Fruit fly (Drosophila melanogaster) whole organism, embryonic: ENCODE measurements around the gene CG16984.

Experiments used
- Adf1 ChIP-seq: fragments of 200-800 bp; sonication (Bioruptor generic); IDR thresholded peaks from 2 replicates; pipeline ENCODE4 v1.3.6; 2022; ENCODE audit warnings: missing biosample characterization, missing genetic modification characterization
- C15 ChIP-seq: fragments of 200-800 bp; sonication (Bioruptor generic); IDR thresholded peaks from 3 replicates; pipeline ENCODE4 v1.3.6; 2022; ENCODE audit warnings: missing biosample characterization, missing genetic modification characterization
- CG10147 ChIP-seq: fragments of 200-800 bp; sonication (Bioruptor generic); optimal IDR thresholded peaks from 2 replicates; lab custom pipeline; 2019; ENCODE audit warnings: missing biosample characterization, mild to moderate bottlenecking, missing genetic modification characterization, moderate library complexity
- CG10267 ChIP-seq: fragments of 200-800 bp; sonication (Bioruptor generic); optimal IDR thresholded peaks from 2 replicates; lab custom pipeline; 2018; ENCODE audit warnings: missing biosample characterization, mild to moderate bottlenecking, missing genetic modification characterization, moderate library complexity
- CG10366 ChIP-seq: fragments of 200-800 bp; sonication (Bioruptor generic); IDR thresholded peaks from 2 replicates; pipeline ENCODE4 v1.3.6; 2022; ENCODE audit warnings: missing biosample characterization, missing genetic modification characterization
- CG11398 ChIP-seq: fragments of 200-800 bp; sonication (Bioruptor generic); optimal IDR thresholded peaks from 2 replicates; lab custom pipeline; 2016; ENCODE audit warnings: missing biosample characterization, missing genetic modification characterization
- CG13123 ChIP-seq: fragments of 200-800 bp; sonication (Bioruptor generic); optimal IDR thresholded peaks from 2 replicates; lab custom pipeline; 2016; ENCODE audit warnings: missing biosample characterization, missing genetic modification characterization
- CG15601 ChIP-seq: fragments of 200-800 bp; sonication (Bioruptor generic); optimal IDR thresholded peaks from 3 replicates; lab custom pipeline; 2019; ENCODE audit warnings: missing biosample characterization, mild to moderate bottlenecking, missing genetic modification characterization, moderate library complexity
- CG1603 ChIP-seq: fragments of 200-800 bp; sonication (Bioruptor generic); optimal IDR thresholded peaks from 2 replicates; lab custom pipeline; 2019; ENCODE audit warnings: missing biosample characterization, mild to moderate bottlenecking, missing genetic modification characterization, moderate library complexity
- CG16863 ChIP-seq: fragments of 200-800 bp; sonication (Bioruptor generic); optimal IDR thresholded peaks from 3 replicates; lab custom pipeline; 2016; ENCODE audit warnings: missing biosample characterization, missing genetic modification characterization
- CG1832 ChIP-seq: fragments of 200-800 bp; sonication (Bioruptor generic); optimal IDR thresholded peaks from 2 replicates; lab custom pipeline; 2017; ENCODE audit warnings: missing biosample characterization, mild to moderate bottlenecking, missing genetic modification characterization, inconsistent platforms
- CG2116 ChIP-seq: fragments of 200-800 bp; sonication (Bioruptor generic); optimal IDR thresholded peaks from 3 replicates; lab custom pipeline; 2018; ENCODE audit warnings: missing biosample characterization, mild to moderate bottlenecking, missing genetic modification characterization
- CG2129 ChIP-seq: fragments of 200-800 bp; sonication (Bioruptor generic); IDR thresholded peaks from 2 replicates; pipeline ENCODE4 v1.3.6; 2022; ENCODE audit warnings: missing biosample characterization, missing genetic modification characterization; ENCODE audit not compliant: partially characterized antibody
- CG30403 ChIP-seq: fragments of 200-800 bp; sonication (Bioruptor generic); optimal IDR thresholded peaks from 3 replicates; lab custom pipeline; 2016; ENCODE audit warnings: missing biosample characterization, missing genetic modification characterization
- CG3281 ChIP-seq: fragments of 200-800 bp; sonication (Bioruptor generic); optimal IDR thresholded peaks from 3 replicates; lab custom pipeline; 2017; ENCODE audit warnings: missing biosample characterization, mild to moderate bottlenecking, missing genetic modification characterization
- CG3726 ChIP-seq: fragments of 200-800 bp; sonication (Bioruptor generic); IDR thresholded peaks from 3 replicates; pipeline ENCODE4, ENCODE4 v1.3.6; 2022; ENCODE audit warnings: missing biosample characterization, missing genetic modification characterization
- CG3847 ChIP-seq: fragments of 200-800 bp; sonication (Bioruptor generic); IDR thresholded peaks from 2 replicates; pipeline ENCODE4 v1.3.6; 2022; ENCODE audit warnings: missing biosample characterization, missing genetic modification characterization
- CG43689 ChIP-seq: fragments of 200-800 bp; sonication (Bioruptor generic); IDR thresholded peaks from 2 replicates; pipeline ENCODE4 v1.3.6; 2022; ENCODE audit warnings: missing biosample characterization, missing genetic modification characterization
- CG4424 ChIP-seq: fragments of 200-800 bp; sonication (Bioruptor generic); optimal IDR thresholded peaks from 3 replicates; lab custom pipeline; 2016; ENCODE audit warnings: missing biosample characterization, missing genetic modification characterization
- CG5245 ChIP-seq: fragments of 200-800 bp; sonication (Bioruptor generic); optimal IDR thresholded peaks from 3 replicates; lab custom pipeline; 2016; ENCODE audit warnings: missing biosample characterization, missing genetic modification characterization
- CG7271 ChIP-seq: fragments of 200-800 bp; sonication (Bioruptor generic); optimal IDR thresholded peaks from 2 replicates; lab custom pipeline; 2018; ENCODE audit warnings: missing biosample characterization, mild to moderate bottlenecking, missing genetic modification characterization, moderate library complexity
- CG7556 ChIP-seq: fragments of 200-800 bp; sonication (Bioruptor generic); optimal IDR thresholded peaks from 2 replicates; lab custom pipeline; 2017; ENCODE audit warnings: missing biosample characterization, mild to moderate bottlenecking, missing genetic modification characterization
- CG8944 ChIP-seq: fragments of 200-800 bp; sonication (Bioruptor generic); optimal IDR thresholded peaks from 3 replicates; lab custom pipeline; 2016; ENCODE audit warnings: missing biosample characterization, missing genetic modification characterization
- Dbx ChIP-seq: fragments of 200-800 bp; sonication (Bioruptor generic); IDR thresholded peaks from 3 replicates; pipeline ENCODE4 v1.3.6; 2022; ENCODE audit warnings: missing biosample characterization, missing genetic modification characterization
- H2.0 ChIP-seq: fragments of 200-800 bp; sonication (Bioruptor generic); IDR thresholded peaks from 2 replicates; pipeline ENCODE4 v1.3.6; 2022; ENCODE audit warnings: missing biosample characterization, missing genetic modification characterization
- HLH4C ChIP-seq: fragments of 200-800 bp; sonication (Bioruptor generic); IDR thresholded peaks from 3 replicates; pipeline ENCODE4 v1.3.6; 2022; ENCODE audit warnings: missing biosample characterization, missing genetic modification characterization; ENCODE audit not compliant: partially characterized antibody
- NFAT ChIP-seq: fragments of 200-800 bp; sonication (Bioruptor generic); IDR thresholded peaks from 2 replicates; pipeline ENCODE4 v1.3.6; 2022; ENCODE audit warnings: missing biosample characterization, missing genetic modification characterization
- Sox100B ChIP-seq: fragments of 200-800 bp; sonication (Bioruptor generic); optimal IDR thresholded peaks from 3 replicates; lab custom pipeline; 2018; ENCODE audit warnings: missing biosample characterization, mild to moderate bottlenecking, missing genetic modification characterization
- aop ChIP-seq: fragments of 200-800 bp; sonication (Bioruptor generic); IDR thresholded peaks from 2 replicates; pipeline ENCODE4 v1.3.6; 2022; ENCODE audit warnings: missing biosample characterization, missing genetic modification characterization
- ara ChIP-seq: fragments of 200-800 bp; sonication (Bioruptor generic); IDR thresholded peaks from 2 replicates; pipeline ENCODE4 v1.3.6; 2022; ENCODE audit warnings: missing biosample characterization, missing genetic modification characterization
- bcd ChIP-seq: fragments of 200-800 bp; sonication (Bioruptor generic); optimal IDR thresholded peaks from 2 replicates; lab custom pipeline; 2017; ENCODE audit warnings: missing biosample characterization, mild to moderate bottlenecking, missing genetic modification characterization
- croc ChIP-seq: fragments of 200-800 bp; sonication (Bioruptor generic); conservative IDR thresholded peaks from 3 replicates; pipeline ENCODE4 v1.3.6; 2022; ENCODE audit warnings: missing biosample characterization, missing genetic modification characterization
- crol ChIP-seq: fragments of 200-800 bp; sonication (Bioruptor generic); IDR thresholded peaks from 2 replicates; pipeline ENCODE4 v1.3.6; 2022; ENCODE audit warnings: missing biosample characterization, missing genetic modification characterization
- emc ChIP-seq: fragments of 200-800 bp; sonication (Bioruptor generic); optimal IDR thresholded peaks from 2 replicates; lab custom pipeline; 2016; ENCODE audit warnings: missing biosample characterization, missing genetic modification characterization
- fd64A ChIP-seq: fragments of 200-800 bp; sonication (Bioruptor generic); optimal IDR thresholded peaks from 3 replicates; lab custom pipeline; 2018; ENCODE audit warnings: missing biosample characterization, mild to moderate bottlenecking, missing genetic modification characterization
- ftz-f1 ChIP-seq: fragments of 200-800 bp; sonication (Bioruptor generic); optimal IDR thresholded peaks from 2 replicates; lab custom pipeline; 2016; ENCODE audit warnings: missing biosample characterization, missing genetic modification characterization
- gt ChIP-seq: fragments of 200-800 bp; sonication (Bioruptor generic); IDR thresholded peaks from 2 replicates; pipeline ENCODE4 v1.3.6; 2022; ENCODE audit warnings: missing biosample characterization, missing genetic modification characterization
- her ChIP-seq: fragments of 200-800 bp; sonication (Bioruptor generic); optimal IDR thresholded peaks from 2 replicates; lab custom pipeline; 2016; ENCODE audit warnings: missing biosample characterization, missing genetic modification characterization
- jigr1 ChIP-seq: fragments of 200-800 bp; sonication (Bioruptor generic); IDR thresholded peaks from 3 replicates; pipeline ENCODE4 v1.3.6; 2022; ENCODE audit warnings: missing biosample characterization, missing genetic modification characterization
- kni ChIP-seq: fragments of 200-800 bp; sonication (Bioruptor generic); optimal IDR thresholded peaks from 3 replicates; lab custom pipeline; 2017; ENCODE audit warnings: mild to moderate bottlenecking, missing biosample characterization, missing genetic modification reagents, missing genetic modification characterization
- lola ChIP-seq, 3 experiments: fragments of >200 bp in 2 of 3; fragments of 200-800 bp in 1 of 3; sonication (Bioruptor generic) in 1 of 3; optimal IDR thresholded peaks; 2 replicates each; lab custom pipeline; 2017 to 2019; ENCODE audit warnings: missing biosample characterization in 3 of 3, missing genetic modification characterization in 3 of 3, mild to moderate bottlenecking in 1 of 3, moderate library complexity in 1 of 3
- maf-S ChIP-seq: fragments of 200-800 bp; sonication (Bioruptor generic); optimal IDR thresholded peaks from 2 replicates; lab custom pipeline; 2016; ENCODE audit warnings: missing biosample characterization, missing genetic modification characterization
- nom ChIP-seq: fragments of 200-800 bp; sonication (Bioruptor generic); optimal IDR thresholded peaks from 2 replicates; lab custom pipeline; 2017; ENCODE audit warnings: missing biosample characterization, missing genetic modification characterization, mild to moderate bottlenecking, moderate library complexity, missing genetic modification reagents
- otp ChIP-seq: fragments of 200-800 bp; sonication (Bioruptor generic); IDR thresholded peaks from 3 replicates; pipeline ENCODE4, ENCODE4 v1.3.6; 2022; ENCODE audit warnings: missing biosample characterization, missing genetic modification characterization
- ro ChIP-seq: fragments of 200-800 bp; sonication (Bioruptor generic); IDR thresholded peaks from 2 replicates; pipeline ENCODE4 v1.3.6; 2022; ENCODE audit warnings: missing biosample characterization, missing genetic modification characterization
- sna ChIP-seq: fragments of 200-800 bp; sonication (Bioruptor generic); IDR thresholded peaks from 2 replicates; pipeline ENCODE4 v1.3.6; 2022; ENCODE audit warnings: missing biosample characterization, missing genetic modification characterization; ENCODE audit not compliant: partially characterized antibody
- so ChIP-seq: fragments of 200-800 bp; sonication (Bioruptor generic); IDR thresholded peaks from 3 replicates; pipeline ENCODE4 v1.3.6; 2022; ENCODE audit warnings: missing biosample characterization, missing genetic modification characterization
- tll ChIP-seq, 2 experiments: fragments of 200-800 bp in 1 of 2; fragments of >200 bp in 1 of 2; sonication (Bioruptor generic) in 1 of 2; optimal IDR thresholded peaks; 2 replicates each; lab custom pipeline; 2017 to 2019; ENCODE audit warnings: missing biosample characterization in 2 of 2, missing genetic modification characterization in 2 of 2, mild to moderate bottlenecking in 1 of 2, moderate library complexity in 1 of 2
- ttk ChIP-seq: fragments of 200-800 bp; sonication (Bioruptor generic); IDR thresholded peaks from 2 replicates; pipeline ENCODE4 v2.1.2; 2022; ENCODE audit warnings: missing biosample characterization, missing genetic modification characterization

The CG16984 gene

DNA sequence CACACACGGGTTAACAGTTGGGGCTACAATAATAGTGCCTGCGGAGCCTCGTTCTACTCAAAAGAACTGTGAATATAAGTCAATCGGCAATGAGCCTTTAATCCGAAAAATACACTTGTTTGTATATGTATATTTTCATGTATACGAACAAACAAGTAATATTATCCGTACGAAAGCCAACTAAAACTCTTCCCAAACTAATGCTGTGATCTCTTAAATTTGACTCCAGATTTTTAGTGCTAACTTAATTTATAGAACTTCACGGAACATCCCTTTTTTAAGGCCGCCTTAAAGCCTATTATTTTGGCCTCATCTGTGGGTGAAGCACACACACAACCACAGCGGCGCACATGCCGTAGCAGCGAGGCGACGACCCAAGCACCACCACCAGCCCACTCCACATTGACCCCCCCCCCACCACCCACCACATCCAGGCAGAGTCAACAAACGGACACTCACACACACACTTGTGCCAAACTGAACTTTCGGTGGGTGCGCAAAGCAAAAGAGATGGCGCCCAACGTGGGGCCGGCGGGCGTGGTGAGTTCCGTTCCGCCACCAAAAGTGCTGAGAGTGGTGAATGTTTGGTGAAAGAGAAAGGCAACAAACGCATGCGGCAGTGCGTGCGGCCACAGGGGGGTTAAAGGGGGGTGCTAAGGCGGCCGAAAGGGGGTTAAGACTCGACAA lies 11.3 kb upstream of the CG16984 start (continued):
- TF ChIP-seq CG8944 (GFP tag; lab: Kevin White, UChicago) (peak; percentile 75), tll (GFP tag; optimal IDR thresholded peaks at IDR 0.05; lab: Kevin White, UChicago) (no peak), CG16863 (GFP tag; lab: Kevin White, UChicago) (peak; percentile 68), CG15601 (tag; lab: Kevin White, UChicago) (peak; percentile 83), ttk (peak; percentile 14; the same call in 1 of the 2 replicates), aop (GFP tag; lab: Robert Waterston, UW) (no peak), ftz-f1 (GFP tag; lab: Kevin White, UChicago) (no peak), kni (GFP tag; lab: Kevin White, UChicago) (peak; percentile 70), so (peak; percentile 41; the same call in 2 of the 3 replicates), CG2129 (GFP tag; lab: Robert Waterston, UW) (no peak), CG4424 (GFP tag; lab: Kevin White, UChicago) (peak; percentile 75), crol (peak; percentile 97), CG3281 (GFP tag; lab: Kevin White, UChicago) (peak; percentile 86), CG3726 (GFP tag; lab: Robert Waterston, UW) (no peak), Adf1 (GFP tag; lab: Robert Waterston, UW) (peak; percentile 48), CG7271 (tag; lab: Kevin White, UChicago) (no peak), maf-S (peak; percentile 54), sna (0 out of 2 replicates have a peak, but pooled peaks have one; percentile 33), C15 (GFP tag; lab: Robert Waterston, UW) (no peak), bcd (peak; percentile 84), H2.0 (GFP tag; lab: Robert Waterston, UW) (peak; percentile 51; the same call in 1 of the 2 replicates), Sox100B (GFP tag; lab: Kevin White, UChicago) (peak; percentile 92), croc (GFP tag; lab: Robert Waterston, UW) (peak; percentile 53; the same call in 1 of the 3 replicates), ro (GFP tag; lab: Robert Waterston, UW) (0 out of 2 replicates have a peak, but pooled peaks have one; percentile 30), CG13123 (GFP tag; lab: Kevin White, UChicago) (peak; percentile 56), CG30403 (GFP tag; lab: Kevin White, UChicago) (peak; percentile 87), ara (GFP tag; lab: Robert Waterston, UW) (0 out of 2 replicates have a peak, but pooled peaks have one; percentile 37), HLH4C (no peak), gt (GFP tag; lab: Robert Waterston, UW) (peak; percentile 37; the same call in 1 of the 2 replicates), her (no peak), CG2116 (GFP tag; lab: Kevin White, UChicago) (peak; percentile 52), CG1832 (peak; percentile 15), nom (peak; percentile 43), CG5245 (peak; percentile 63), emc (no peak), CG10267 (tag; lab: Kevin White, UChicago) (peak; percentile 72), jigr1 (GFP tag; lab: Robert Waterston, UW) (peak; percentile 57; the same call in 2 of the 3 replicates), CG10366 (GFP tag; lab: Robert Waterston, UW) (peak; percentile 62), CG7556 (GFP tag; lab: Kevin White, UChicago) (peak; percentile 92), Dbx (GFP tag; lab: Robert Waterston, UW) (no peak), CG3847 (peak; percentile 66), CG10147 (GFP tag; lab: Kevin White, UChicago) (peak; percentile 83), CG1603 (peak; percentile 62), NFAT (GFP tag; lab: Robert Waterston, UW) (no peak), lola (GFP tag; optimal IDR thresholded peaks at IDR 0.05; lab: Kevin White, UChicago) (peak in 1 of 3 experiments; percentile 78), otp (no peak), fd64A (GFP tag; lab: Kevin White, UChicago) (peak; percentile 79), CG43689 (peak; percentile 9; the same call in 1 of the 2 replicates), CG11398 (GFP tag; lab: Kevin White, UChicago) (peak; percentile 48)
